Worm (Caenorhabditis elegans) whole organism, early embryonic: ENCODE measurements around the gene cah-4.

ENCODE experiments used
- ama-1 ChIP-seq: fragments of 150-350 bp; optimal IDR thresholded peaks from 2 replicates; lab custom pipeline; 2014
- flt-1 ChIP-seq: fragments of 200-800 bp; sonication (Bioruptor generic); IDR thresholded peaks from 2 replicates; pipeline ENCODE4 v1.3.6; 2022; ENCODE audit warnings: missing genetic modification characterization, missing compliant biosample characterization
- hmbx-1 ChIP-seq: sonication (generic microtip); optimal IDR thresholded peaks from 2 replicates; lab custom pipeline; 2016; ENCODE audit warnings: mild to moderate bottlenecking, missing genetic modification characterization, missing compliant biosample characterization
- hmg-4 ChIP-seq: fragments of 200-800 bp; sonication (Bioruptor generic); optimal IDR thresholded peaks from 2 replicates; lab custom pipeline; 2018; ENCODE audit warnings: mild to moderate bottlenecking, missing genetic modification characterization, missing compliant biosample characterization
- hnd-1 ChIP-seq: sonication (generic microtip); optimal IDR thresholded peaks from 2 replicates; lab custom pipeline; 2016; ENCODE audit warnings: missing genetic modification characterization, missing compliant biosample characterization
- pes-1 ChIP-seq: fragments of 200-800 bp; sonication (Bioruptor generic); IDR thresholded peaks from 2 replicates; pipeline ENCODE4 v1.3.6; 2022; ENCODE audit warnings: missing genetic modification reagents, missing genetic modification characterization, missing compliant biosample characterization
- scrt-1 ChIP-seq: fragments of 200-800 bp; sonication (Bioruptor generic); IDR thresholded peaks from 2 replicates; pipeline ENCODE4 v1.3.6; 2022; ENCODE audit warnings: missing genetic modification characterization, missing compliant biosample characterization
- sea-1 ChIP-seq: fragments of 200-800 bp; sonication (Bioruptor generic); conservative IDR thresholded peaks from 2 replicates; pipeline ENCODE4 v1.3.6; 2022; ENCODE audit warnings: missing genetic modification characterization, missing compliant biosample characterization
- tbx-11 ChIP-seq: fragments of 200-800 bp; sonication (Bioruptor generic); IDR thresholded peaks from 2 replicates; pipeline ENCODE4 v1.3.6; 2022; ENCODE audit warnings: missing genetic modification characterization, missing compliant biosample characterization
- tbx-37 ChIP-seq: fragments of 200-800 bp; sonication (Bioruptor generic); conservative IDR thresholded peaks from 2 replicates; pipeline ENCODE4 v1.3.6; 2022; ENCODE audit warnings: missing genetic modification reagents, missing genetic modification characterization, missing compliant biosample characterization
- tra-4 ChIP-seq: sonication (generic microtip); optimal IDR thresholded peaks from 2 replicates; lab custom pipeline; 2017; ENCODE audit warnings: missing genetic modification characterization, missing compliant biosample characterization

- no peak for TF ChIP-seq scrt-1
- TF ChIP-seq tbx-11 (GFP tag; lab: Robert Waterston, UW), result no peak
- no peak for TF ChIP-seq flt-1 (GFP tag; lab: Robert Waterston, UW)
- no peak for TF ChIP-seq sea-1 (GFP tag; lab: Robert Waterston, UW)
- no peak for TF ChIP-seq hmg-4 (GFP tag; lab: Kevin White, UChicago)
- no peak for TF ChIP-seq hnd-1
- TF ChIP-seq ama-1, result no peak
- TF ChIP-seq hmbx-1 (tag; lab: Kevin White, UChicago), result no peak
- no peak for TF ChIP-seq tbx-37 (GFP tag; lab: Robert Waterston, UW)
- TF ChIP-seq pes-1 (GFP tag; lab: Robert Waterston, UW), result no peak
- no peak for TF ChIP-seq tra-4 (tag; lab: Kevin White, UChicago)
Measured at ce11 chrX:13505201-13505600, 37.2 kb upstream of the cah-4 start.
